Worm (Caenorhabditis elegans) whole organism, L1 larva: Measurements from ENCODE around the gene erd-2.1.

ENCODE experiments used
- C04F5.9 ChIP-seq: sonication (generic microtip); optimal IDR thresholded peaks from 2 replicates; lab custom pipeline; 2016; ENCODE audit warnings: missing genetic modification characterization, missing compliant biosample characterization
- C34B4.2 ChIP-seq: sonication (generic microtip); optimal IDR thresholded peaks from 2 replicates; lab custom pipeline; 2017; ENCODE audit warnings: mild to moderate bottlenecking, missing genetic modification characterization, missing compliant biosample characterization
- F16B12.6 ChIP-seq: fragments of 150-350 bp; optimal IDR thresholded peaks from 2 replicates; lab custom pipeline; 2014; ENCODE audit warnings: missing biosample characterization, missing genetic modification characterization
- Y116A8C.19 ChIP-seq: sonication (generic microtip); optimal IDR thresholded peaks from 2 replicates; lab custom pipeline; 2016; ENCODE audit warnings: missing compliant biosample characterization, missing genetic modification characterization, borderline replicate concordance
- aha-1 ChIP-seq: fragments of 150-350 bp; optimal IDR thresholded peaks from 2 replicates; lab custom pipeline; 2014; ENCODE audit warnings: missing biosample characterization, missing genetic modification characterization
- alr-1 ChIP-seq: fragments of 200-800 bp; sonication (Bioruptor generic); optimal IDR thresholded peaks from 2 replicates; lab custom pipeline; 2018; ENCODE audit warnings: borderline replicate concordance, mild to moderate bottlenecking, missing genetic modification characterization, missing compliant biosample characterization
- ama-1 ChIP-seq: fragments of 150-350 bp; optimal IDR thresholded peaks from 2 replicates; lab custom pipeline; 2014
- ceh-63 ChIP-seq: fragments of 200-800 bp; sonication (Bioruptor generic); optimal IDR thresholded peaks from 2 replicates; lab custom pipeline; 2018; ENCODE audit warnings: mild to moderate bottlenecking, missing genetic modification characterization, missing compliant biosample characterization
- ceh-8 ChIP-seq: fragments of 200-800 bp; sonication (Bioruptor generic); optimal IDR thresholded peaks from 2 replicates; lab custom pipeline; 2018; ENCODE audit warnings: mild to moderate bottlenecking, missing genetic modification characterization, moderate library complexity, missing compliant biosample characterization
- ces-1 ChIP-seq: fragments of 150-350 bp; optimal IDR thresholded peaks from 2 replicates; lab custom pipeline; 2014; ENCODE audit warnings: missing biosample characterization, missing genetic modification reagents, missing genetic modification characterization
- dpl-1 ChIP-seq, 3 experiments: fragments of 150-350 bp in 2 of 3; sonication (generic microtip) in 1 of 3; optimal IDR thresholded peaks; 2 replicates each; lab custom pipeline; 2014 to 2017; ENCODE audit warnings: missing biosample characterization in 3 of 3, missing genetic modification characterization in 3 of 3, missing genetic modification reagents in 3 of 3
- efl-3 ChIP-seq: fragments of 200-800 bp; sonication (Bioruptor generic); optimal IDR thresholded peaks from 2 replicates; lab custom pipeline; 2018; ENCODE audit warnings: mild to moderate bottlenecking, missing genetic modification characterization, missing compliant biosample characterization
- egl-27 ChIP-seq, 2 experiments: fragments of 150-350 bp in 1 of 2; sonication (generic microtip); optimal IDR thresholded peaks; 3 replicates each; lab custom pipeline; 2017 to 2018; ENCODE audit warnings: missing biosample characterization in 2 of 2, missing genetic modification characterization in 2 of 2, missing genetic modification reagents in 2 of 2
- elt-2 ChIP-seq: sonication (generic microtip); optimal IDR thresholded peaks from 2 replicates; lab custom pipeline; 2016; ENCODE audit warnings: missing genetic modification characterization, mild to moderate bottlenecking, inconsistent platforms, missing compliant biosample characterization, missing genetic modification reagents
- fkh-10 ChIP-seq: sonication (generic microtip); optimal IDR thresholded peaks from 2 replicates; lab custom pipeline; 2017; ENCODE audit warnings: missing biosample characterization, missing genetic modification reagents, missing genetic modification characterization
- grh-1 ChIP-seq: fragments of 200-800 bp; sonication (Bioruptor generic); IDR thresholded peaks from 2 replicates; pipeline ENCODE4 v1.3.6; 2022; ENCODE audit warnings: missing genetic modification reagents, missing genetic modification characterization, missing compliant biosample characterization
- hlh-17 ChIP-seq: fragments of 200-800 bp; sonication (Bioruptor generic); optimal IDR thresholded peaks from 2 replicates; lab custom pipeline; 2018; ENCODE audit warnings: missing genetic modification characterization, mild to moderate bottlenecking, missing compliant biosample characterization, moderate library complexity, borderline replicate concordance
- hlh-4 ChIP-seq: sonication (generic microtip); optimal IDR thresholded peaks from 2 replicates; lab custom pipeline; 2016; ENCODE audit warnings: mild to moderate bottlenecking, missing genetic modification characterization, missing compliant biosample characterization
- irx-1 ChIP-seq: sonication (generic microtip); optimal IDR thresholded peaks from 2 replicates; lab custom pipeline; 2016; ENCODE audit warnings: missing genetic modification characterization, missing compliant biosample characterization
- jun-1 ChIP-seq: fragments of 150-350 bp; optimal IDR thresholded peaks from 2 replicates; lab custom pipeline; 2014; ENCODE audit warnings: missing biosample characterization, missing genetic modification reagents, missing genetic modification characterization
- lin-13 ChIP-seq: fragments of 150-350 bp; optimal IDR thresholded peaks from 2 replicates; lab custom pipeline; 2014; ENCODE audit warnings: missing biosample characterization, missing genetic modification reagents, missing genetic modification characterization
- lin-14 ChIP-seq: fragments of 200-800 bp; sonication (Bioruptor generic); optimal IDR thresholded peaks from 2 replicates; lab custom pipeline; 2018; ENCODE audit warnings: mild to moderate bottlenecking, missing genetic modification characterization, moderate library complexity, missing compliant biosample characterization
- lin-39 ChIP-seq: fragments of 150-350 bp; optimal IDR thresholded peaks from 2 replicates; lab custom pipeline; 2014; ENCODE audit warnings: missing biosample characterization, missing genetic modification reagents, missing genetic modification characterization
- lir-3 ChIP-seq: sonication (generic microtip); optimal IDR thresholded peaks from 2 replicates; lab custom pipeline; 2016; ENCODE audit warnings: mild to moderate bottlenecking, missing genetic modification characterization, moderate library complexity, missing compliant biosample characterization; ENCODE audit not compliant: poor library complexity
- lsy-2 ChIP-seq, 2 experiments: fragments of 150-350 bp; optimal IDR thresholded peaks; 2 replicates each; lab custom pipeline; 2014; ENCODE audit warnings: missing biosample characterization in 2 of 2, missing genetic modification characterization in 2 of 2
- mdl-1 ChIP-seq, 2 experiments: fragments of 150-350 bp; optimal IDR thresholded peaks; 2 replicates each; lab custom pipeline; 2014 to 2017; ENCODE audit warnings: missing biosample characterization in 2 of 2, missing genetic modification characterization in 2 of 2, inconsistent platforms in 1 of 2
- mef-2 ChIP-seq: fragments of 150-350 bp; optimal IDR thresholded peaks from 2 replicates; lab custom pipeline; 2014; ENCODE audit warnings: missing biosample characterization, missing genetic modification characterization
- mep-1 ChIP-seq: fragments of 150-350 bp; optimal IDR thresholded peaks from 2 replicates; lab custom pipeline; 2014; ENCODE audit warnings: missing biosample characterization, missing genetic modification characterization
- nhr-11 ChIP-seq: fragments of 150-350 bp; optimal IDR thresholded peaks from 2 replicates; lab custom pipeline; 2014; ENCODE audit warnings: missing biosample characterization, missing genetic modification characterization
- nhr-12 ChIP-seq: sonication (generic microtip); optimal IDR thresholded peaks from 2 replicates; lab custom pipeline; 2017; ENCODE audit warnings: missing biosample characterization, missing genetic modification characterization
- nhr-19 ChIP-seq: fragments of 200-800 bp; sonication (Bioruptor generic); conservative IDR thresholded peaks from 2 replicates; pipeline ENCODE4 v1.3.6; 2022; ENCODE audit warnings: missing genetic modification characterization, missing compliant biosample characterization
- nhr-20 ChIP-seq: sonication (generic microtip); optimal IDR thresholded peaks from 2 replicates; lab custom pipeline; 2016; ENCODE audit warnings: mild to moderate bottlenecking, missing genetic modification characterization, missing compliant biosample characterization
- nhr-237 ChIP-seq: fragments of 150-350 bp; optimal IDR thresholded peaks from 2 replicates; lab custom pipeline; 2014; ENCODE audit warnings: missing biosample characterization, missing genetic modification characterization
- nhr-76 ChIP-seq: sonication (generic microtip); optimal IDR thresholded peaks from 2 replicates; lab custom pipeline; 2017; ENCODE audit warnings: missing biosample characterization, missing genetic modification characterization
- nhr-77 ChIP-seq: fragments of 150-350 bp; optimal IDR thresholded peaks from 2 replicates; lab custom pipeline; 2014; ENCODE audit warnings: missing biosample characterization, missing genetic modification characterization
- nhr-84 ChIP-seq: sonication (generic microtip); optimal IDR thresholded peaks from 2 replicates; lab custom pipeline; 2017; ENCODE audit warnings: missing biosample characterization, missing genetic modification characterization
- pag-3 ChIP-seq: sonication (generic microtip); optimal IDR thresholded peaks from 2 replicates; lab custom pipeline; 2017; ENCODE audit warnings: missing genetic modification characterization, mild to moderate bottlenecking, missing compliant biosample characterization, antibody characterized with exemption, borderline replicate concordance; ENCODE audit not compliant: insufficient read depth
- pax-3 ChIP-seq: fragments of 200-800 bp; sonication (Bioruptor generic); optimal IDR thresholded peaks from 2 replicates; lab custom pipeline; 2018; ENCODE audit warnings: mild to moderate bottlenecking, missing genetic modification characterization, moderate library complexity, missing compliant biosample characterization
- rnt-1 ChIP-seq: sonication (generic microtip); optimal IDR thresholded peaks from 2 replicates; lab custom pipeline; 2016; ENCODE audit warnings: mild to moderate bottlenecking, missing genetic modification characterization, moderate library complexity, missing compliant biosample characterization
- snpc-4 ChIP-seq: fragments of 150-350 bp; optimal IDR thresholded peaks from 2 replicates; lab custom pipeline; 2014; ENCODE audit warnings: missing biosample characterization, missing genetic modification characterization
- snu-23 ChIP-seq: sonication (generic microtip); optimal IDR thresholded peaks from 2 replicates; lab custom pipeline; 2016; ENCODE audit warnings: missing genetic modification characterization, missing compliant biosample characterization
- sptf-1 ChIP-seq: fragments of 150-350 bp; optimal IDR thresholded peaks from 2 replicates; lab custom pipeline; 2014; ENCODE audit warnings: missing biosample characterization, missing genetic modification characterization
- sup-37 ChIP-seq: fragments of 200-800 bp; sonication (Bioruptor generic); optimal IDR thresholded peaks from 2 replicates; lab custom pipeline; 2018; ENCODE audit warnings: mild to moderate bottlenecking, missing genetic modification characterization, missing compliant biosample characterization
- swsn-7 ChIP-seq: sonication (generic microtip); optimal IDR thresholded peaks from 2 replicates; lab custom pipeline; 2016; ENCODE audit warnings: missing genetic modification characterization, missing compliant biosample characterization
- tbx-2 ChIP-seq: sonication (generic microtip); optimal IDR thresholded peaks from 2 replicates; lab custom pipeline; 2016; ENCODE audit warnings: missing genetic modification characterization, missing compliant biosample characterization
- tlp-1 ChIP-seq: fragments of 150-350 bp; optimal IDR thresholded peaks from 2 replicates; lab custom pipeline; 2014; ENCODE audit warnings: missing biosample characterization, missing genetic modification characterization
- unc-130 ChIP-seq: fragments of 150-350 bp; optimal IDR thresholded peaks from 2 replicates; lab custom pipeline; 2017; ENCODE audit warnings: missing biosample characterization, missing genetic modification characterization, inconsistent platforms
- unc-30 ChIP-seq: sonication (generic microtip); optimal IDR thresholded peaks from 2 replicates; lab custom pipeline; 2017; ENCODE audit warnings: missing biosample characterization, missing genetic modification characterization
- unc-98 ChIP-seq: fragments of 200-800 bp; sonication (Bioruptor generic); IDR thresholded peaks from 2 replicates; pipeline ENCODE4 v1.3.6; 2022; ENCODE audit warnings: missing genetic modification characterization, missing compliant biosample characterization
- xbp-1 ChIP-seq: sonication (generic microtip); optimal IDR thresholded peaks from 2 replicates; lab custom pipeline; 2016; ENCODE audit warnings: missing genetic modification characterization, missing compliant biosample characterization
- zag-1 ChIP-seq: fragments of 150-350 bp; optimal IDR thresholded peaks from 2 replicates; lab custom pipeline; 2014; ENCODE audit warnings: missing biosample characterization, missing genetic modification characterization
- ztf-11 ChIP-seq, 2 experiments: sonication (generic microtip); optimal IDR thresholded peaks; 2 replicates each; lab custom pipeline; 2016 to 2017; ENCODE audit warnings: missing genetic modification characterization in 2 of 2, missing biosample characterization in 1 of 2, missing compliant biosample characterization in 1 of 2

Gene erd-2.1

ce11 chrX:10188493-10188895 is 29.9 kb upstream of the erd-2.1 start (continued):
- TF ChIP-seq unc-30 (no peak), aha-1 (tag; lab: Kevin White, UChicago) (no peak), nhr-77 (tag; lab: Kevin White, UChicago) (peak; percentile 54), ztf-11 (tag; optimal IDR thresholded peaks at IDR 0.05; lab: Kevin White, UChicago) (peak in 1 of 2 experiments; percentile 66), C04F5.9 (tag; lab: Kevin White, UChicago) (no peak), mdl-1 (tag; optimal IDR thresholded peaks at IDR 0.05; lab: Kevin White, UChicago) (peak; percentile 31 to 72), nhr-76 (tag; lab: Kevin White, UChicago) (no peak), snu-23 (peak; percentile 82), C34B4.2 (tag; lab: Kevin White, UChicago) (no peak), nhr-12 (tag; lab: Kevin White, UChicago) (no peak), sup-37 (peak; percentile 53), F16B12.6 (tag; lab: Kevin White, UChicago) (no peak), unc-98 (GFP tag; lab: Robert Waterston, UW) (no peak), pax-3 (tag; lab: Kevin White, UChicago) (peak; percentile 68), sptf-1 (tag; lab: Kevin White, UChicago) (no peak), zag-1 (no peak), snpc-4 (tag; lab: Kevin White, UChicago) (peak; percentile 28), mef-2 (tag; lab: Kevin White, UChicago) (peak; percentile 26), alr-1 (no peak), hlh-17 (GFP tag; lab: Kevin White, UChicago) (no peak), irx-1 (tag; lab: Kevin White, UChicago) (peak; percentile 74), nhr-11 (tag; lab: Kevin White, UChicago) (peak; percentile 13), xbp-1 (tag; lab: Kevin White, UChicago) (peak; percentile 67), ceh-63 (GFP tag; lab: Kevin White, UChicago) (no peak), tlp-1 (tag; lab: Kevin White, UChicago) (no peak), ceh-8 (GFP tag; lab: Kevin White, UChicago) (peak; percentile 74), rnt-1 (peak; percentile 74), egl-27 (tag; optimal IDR thresholded peaks at IDR 0.05; lab: Kevin White, UChicago) (no peak), lin-14 (peak; percentile 99), unc-130 (tag; lab: Kevin White, UChicago) (peak; percentile 74), nhr-237 (tag; lab: Kevin White, UChicago) (no peak), fkh-10 (GFP tag; lab: Kevin White, UChicago) (peak; percentile 76), lin-39 (tag; lab: Kevin White, UChicago) (no peak), tbx-2 (tag; lab: Kevin White, UChicago) (peak; percentile 69), hlh-4 (tag; lab: Kevin White, UChicago) (no peak), mep-1 (tag; lab: Kevin White, UChicago) (peak; percentile 90), nhr-84 (tag; lab: Kevin White, UChicago) (no peak), efl-3 (GFP tag; lab: Kevin White, UChicago) (no peak), nhr-19 (peak; percentile 64), dpl-1 (GFP tag; optimal IDR thresholded peaks at IDR 0.05; lab: Kevin White, UChicago) (peak in 1 of 3 experiments; percentile 28), ama-1 (lab: Kevin White, UChicago) (no peak), grh-1 (GFP tag; lab: Robert Waterston, UW) (no peak), nhr-20 (tag; lab: Kevin White, UChicago) (peak; percentile 72)

- TF ChIP-seq jun-1 (tag; lab: Kevin White, UChicago) (no peak), ces-1 (GFP tag; lab: Kevin White, UChicago) (no peak), lir-3 (tag; lab: Kevin White, UChicago) (no peak), pag-3 (no peak), nhr-76 (tag; lab: Kevin White, UChicago) (no peak), lin-13 (no peak), swsn-7 (tag; lab: Kevin White, UChicago) (no peak), lsy-2 (tag; optimal IDR thresholded peaks at IDR 0.05; lab: Kevin White, UChicago) (no peak), Y116A8C.19 (no peak), rnt-1 (no peak), elt-2 (tag; lab: Kevin White, UChicago) (no peak), nhr-237 (tag; lab: Kevin White, UChicago) (no peak), grh-1 (GFP tag; lab: Robert Waterston, UW) (no peak)
- TF ChIP-seq, all 84 proteins: peak for 0
These were observed 26.1 kb upstream of the erd-2.1 start for ce11 chrX:10184708-10185107.
